Worm (Caenorhabditis elegans) whole organism, L3 larva: Measurements from ENCODE around the gene irld-8.

Experiments used
- R02D3.7 ChIP-seq: fragments of 150-350 bp; optimal IDR thresholded peaks from 2 replicates; lab custom pipeline; 2014; ENCODE audit warnings: missing biosample characterization, missing genetic modification characterization
- ZK546.5 ChIP-seq: sonication (generic microtip); optimal IDR thresholded peaks from 2 replicates; lab custom pipeline; 2017; ENCODE audit warnings: missing biosample characterization, missing genetic modification characterization
- ama-1 ChIP-seq: fragments of 150-350 bp; optimal IDR thresholded peaks from 2 replicates; lab custom pipeline; 2018
- ceh-16 ChIP-seq: sonication (generic microtip); optimal IDR thresholded peaks from 2 replicates; lab custom pipeline; 2017; ENCODE audit warnings: missing biosample characterization, missing genetic modification characterization
- ceh-28 ChIP-seq: fragments of 150-350 bp; optimal IDR thresholded peaks from 2 replicates; lab custom pipeline; 2014; ENCODE audit warnings: missing biosample characterization, missing genetic modification reagents, missing genetic modification characterization
- ceh-82 ChIP-seq: fragments of 150-350 bp; optimal IDR thresholded peaks from 2 replicates; lab custom pipeline; 2014; ENCODE audit warnings: missing biosample characterization, missing genetic modification characterization
- ceh-9 ChIP-seq: sonication (generic microtip); optimal IDR thresholded peaks from 2 replicates; lab custom pipeline; 2018; ENCODE audit warnings: missing biosample characterization, missing genetic modification characterization
- daf-12 ChIP-seq: fragments of 150-350 bp; optimal IDR thresholded peaks from 2 replicates; lab custom pipeline; 2014; ENCODE audit warnings: missing biosample characterization, missing genetic modification reagents, missing genetic modification characterization
- egl-27 ChIP-seq: sonication (generic microtip); optimal IDR thresholded peaks from 4 replicates; lab custom pipeline; 2017; ENCODE audit warnings: missing biosample characterization, missing genetic modification reagents, missing genetic modification characterization
- egl-5 ChIP-seq: fragments of 150-350 bp; optimal IDR thresholded peaks from 2 replicates; lab custom pipeline; 2017; ENCODE audit warnings: missing biosample characterization, missing genetic modification reagents, missing genetic modification characterization, inconsistent platforms
- elt-1 ChIP-seq: fragments of 150-350 bp; optimal IDR thresholded peaks from 2 replicates; lab custom pipeline; 2014; ENCODE audit warnings: missing biosample characterization, missing genetic modification characterization
- elt-2 ChIP-seq: sonication (generic microtip); optimal IDR thresholded peaks from 2 replicates; lab custom pipeline; 2016; ENCODE audit warnings: missing genetic modification reagents, mild to moderate bottlenecking, missing genetic modification characterization, missing compliant biosample characterization
- elt-3 ChIP-seq, 3 experiments: fragments of 150-350 bp in 1 of 3; sonication (generic microtip) in 2 of 3; optimal IDR thresholded peaks; 2 replicates in 2 of 3; 4 replicates in 1 of 3; lab custom pipeline; 2014 to 2017; ENCODE audit warnings: missing biosample characterization in 3 of 3, missing genetic modification characterization in 3 of 3
- fkh-10 ChIP-seq: sonication (generic microtip); optimal IDR thresholded peaks from 2 replicates; lab custom pipeline; 2017; ENCODE audit warnings: missing biosample characterization, missing genetic modification reagents, missing genetic modification characterization
- fos-1 ChIP-seq: fragments of 150-350 bp; optimal IDR thresholded peaks from 2 replicates; lab custom pipeline; 2014; ENCODE audit warnings: missing biosample characterization, missing genetic modification characterization
- hmg-11 ChIP-seq: sonication (generic microtip); optimal IDR thresholded peaks from 2 replicates; lab custom pipeline; 2016; ENCODE audit warnings: missing genetic modification characterization, missing compliant biosample characterization
- jun-1 ChIP-seq: fragments of 150-350 bp; optimal IDR thresholded peaks from 2 replicates; lab custom pipeline; 2014; ENCODE audit warnings: missing biosample characterization, missing genetic modification reagents, missing genetic modification characterization
- lin-15B ChIP-seq: fragments of 150-350 bp; optimal IDR thresholded peaks from 2 replicates; lab custom pipeline; 2014; ENCODE audit warnings: missing biosample characterization, missing genetic modification characterization
- lin-39 ChIP-seq: fragments of 150-350 bp; optimal IDR thresholded peaks from 2 replicates; lab custom pipeline; 2018; ENCODE audit warnings: missing biosample characterization, missing genetic modification reagents, missing genetic modification characterization
- lsy-12 ChIP-seq: sonication (generic microtip); optimal IDR thresholded peaks from 2 replicates; lab custom pipeline; 2016; ENCODE audit warnings: mild to moderate bottlenecking, missing genetic modification characterization, missing compliant biosample characterization
- mml-1 ChIP-seq: fragments of 150-350 bp; sonication (generic microtip); optimal IDR thresholded peaks from 3 replicates; lab custom pipeline; 2014; ENCODE audit warnings: missing biosample characterization, missing genetic modification characterization
- nfya-1 ChIP-seq: sonication (generic microtip); optimal IDR thresholded peaks from 2 replicates; lab custom pipeline; 2017; ENCODE audit warnings: missing genetic modification characterization, mild to moderate bottlenecking, missing compliant biosample characterization, antibody characterized with exemption, moderate library complexity; ENCODE audit not compliant: insufficient read depth
- nhr-11 ChIP-seq: fragments of 150-350 bp; optimal IDR thresholded peaks from 2 replicates; lab custom pipeline; 2014; ENCODE audit warnings: missing biosample characterization, missing genetic modification characterization
- nhr-12 ChIP-seq: fragments of 150-350 bp; optimal IDR thresholded peaks from 2 replicates; lab custom pipeline; 2014; ENCODE audit warnings: missing biosample characterization, missing genetic modification characterization
- nhr-23 ChIP-seq: fragments of 150-350 bp; optimal IDR thresholded peaks from 2 replicates; lab custom pipeline; 2014; ENCODE audit warnings: missing biosample characterization, missing genetic modification reagents, missing genetic modification characterization
- nhr-237 ChIP-seq: fragments of 150-350 bp; optimal IDR thresholded peaks from 2 replicates; lab custom pipeline; 2014; ENCODE audit warnings: missing biosample characterization, missing genetic modification characterization
- nhr-25 ChIP-seq: sonication (generic microtip); optimal IDR thresholded peaks from 2 replicates; lab custom pipeline; 2017; ENCODE audit warnings: missing biosample characterization, missing genetic modification characterization
- nhr-43 ChIP-seq: sonication (generic microtip); optimal IDR thresholded peaks from 2 replicates; lab custom pipeline; 2016; ENCODE audit warnings: mild to moderate bottlenecking, missing genetic modification characterization, missing compliant biosample characterization; ENCODE audit not compliant: poor library complexity, severe bottlenecking
- nhr-67 ChIP-seq: fragments of 150-350 bp; optimal IDR thresholded peaks from 2 replicates; lab custom pipeline; 2014; ENCODE audit warnings: missing biosample characterization, missing genetic modification characterization
- nhr-76 ChIP-seq: fragments of 150-350 bp; sonication (generic microtip); optimal IDR thresholded peaks from 5 replicates; lab custom pipeline; 2014; ENCODE audit warnings: missing biosample characterization, missing genetic modification characterization
- nhr-77 ChIP-seq: fragments of 150-350 bp; optimal IDR thresholded peaks from 2 replicates; lab custom pipeline; 2014; ENCODE audit warnings: missing biosample characterization, missing genetic modification characterization
- pha-4 ChIP-seq: fragments of 150-350 bp; optimal IDR thresholded peaks from 2 replicates; lab custom pipeline; 2014; ENCODE audit warnings: missing biosample characterization, missing genetic modification reagents, missing genetic modification characterization
- pqm-1 ChIP-seq: fragments of 150-350 bp; optimal IDR thresholded peaks from 2 replicates; lab custom pipeline; 2017; ENCODE audit warnings: missing biosample characterization, missing genetic modification characterization, inconsistent platforms
- sea-2 ChIP-seq: fragments of 150-350 bp; sonication (generic microtip); optimal IDR thresholded peaks from 4 replicates; lab custom pipeline; 2014; ENCODE audit warnings: missing biosample characterization, missing genetic modification reagents, missing genetic modification characterization
- skn-1 ChIP-seq: fragments of 150-350 bp; optimal IDR thresholded peaks from 2 replicates; lab custom pipeline; 2014; ENCODE audit warnings: missing biosample characterization, missing genetic modification characterization
- snpc-4 ChIP-seq: fragments of 150-350 bp; optimal IDR thresholded peaks from 2 replicates; lab custom pipeline; 2014; ENCODE audit warnings: missing biosample characterization, missing genetic modification characterization
- tbx-2 ChIP-seq: sonication (generic microtip); optimal IDR thresholded peaks from 2 replicates; lab custom pipeline; 2016; ENCODE audit warnings: mild to moderate bottlenecking, missing genetic modification characterization, missing compliant biosample characterization
- unc-39 ChIP-seq: sonication (generic microtip); optimal IDR thresholded peaks from 4 replicates; lab custom pipeline; 2017; ENCODE audit warnings: missing biosample characterization, missing genetic modification characterization
- unc-62 ChIP-seq: fragments of 150-350 bp; sonication (generic microtip); optimal IDR thresholded peaks from 4 replicates; lab custom pipeline; 2014; ENCODE audit warnings: missing biosample characterization, missing genetic modification reagents, missing genetic modification characterization
- zag-1 ChIP-seq: fragments of 150-350 bp; optimal IDR thresholded peaks from 2 replicates; lab custom pipeline; 2014; ENCODE audit warnings: missing biosample characterization, missing genetic modification characterization
- ztf-11 ChIP-seq: fragments of 150-350 bp; optimal IDR thresholded peaks from 2 replicates; lab custom pipeline; 2014; ENCODE audit warnings: missing biosample characterization, missing genetic modification characterization
- ztf-4 ChIP-seq: fragments of 150-350 bp; optimal IDR thresholded peaks from 2 replicates; lab custom pipeline; 2014; ENCODE audit warnings: missing biosample characterization, missing genetic modification characterization

irld-8 gene

DNA sequence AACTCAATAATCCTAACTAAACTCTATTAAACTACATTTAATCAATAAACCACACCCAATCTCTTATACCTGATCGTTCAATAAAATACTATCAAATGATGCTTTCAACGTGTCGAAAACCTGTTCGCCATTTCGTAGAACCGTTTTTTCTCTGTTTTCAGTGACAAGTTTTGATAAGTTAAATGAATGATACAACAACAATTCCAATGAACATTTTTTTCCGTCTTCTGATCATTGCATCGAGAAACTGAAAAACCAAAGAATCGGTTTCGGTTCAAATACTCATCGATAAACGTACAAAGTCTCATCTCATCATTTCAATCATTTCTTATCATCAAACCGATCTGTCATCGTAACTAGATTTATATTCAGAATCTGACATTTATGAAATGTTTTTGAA lies 12.4 kb upstream of the irld-8 start:
- no peak for TF ChIP-seq nhr-237 (tag; lab: Kevin White, UChicago)
- TF ChIP-seq nhr-23 (tag; lab: Kevin White, UChicago): peak; percentile 17
- TF ChIP-seq nhr-43: peak; percentile 66
- peak in 1 of 3 experiments; percentile 16 for TF ChIP-seq elt-3 (tag; optimal IDR thresholded peaks at IDR 0.05; lab: Kevin White, UChicago)

- TF ChIP-seq lin-39 (tag; lab: Kevin White, UChicago) (no peak), daf-12 (tag; lab: Kevin White, UChicago) (no peak), ztf-11 (tag; lab: Kevin White, UChicago) (no peak), ZK546.5 (tag; lab: Kevin White, UChicago) (no peak), sea-2 (GFP tag; lab: Kevin White, UChicago) (no peak), zag-1 (tag; lab: Kevin White, UChicago) (no peak), nhr-25 (tag; lab: Kevin White, UChicago) (no peak), egl-27 (tag; lab: Kevin White, UChicago) (no peak), nhr-11 (tag; lab: Kevin White, UChicago) (no peak), fos-1 (tag; lab: Kevin White, UChicago) (no peak), egl-5 (tag; lab: Kevin White, UChicago) (no peak), nhr-77 (tag; lab: Kevin White, UChicago) (no peak), nhr-23 (tag; lab: Kevin White, UChicago) (no peak), elt-2 (tag; lab: Kevin White, UChicago) (no peak), R02D3.7 (tag; lab: Kevin White, UChicago) (no peak), skn-1 (tag; lab: Kevin White, UChicago) (no peak)
These were observed 10.5 kb upstream of the irld-8 start for ce11 chrIV:8105083-8105482.

- no peak for TF ChIP-seq nhr-67
- no peak for TF ChIP-seq elt-2 (tag; lab: Kevin White, UChicago)
- no peak for TF ChIP-seq nfya-1
- TF ChIP-seq mml-1: no peak
- no peak for TF ChIP-seq nhr-12 (tag; lab: Kevin White, UChicago)
- no peak for TF ChIP-seq egl-5 (tag; lab: Kevin White, UChicago)
- no peak for TF ChIP-seq lin-39 (tag; lab: Kevin White, UChicago)
- TF ChIP-seq ceh-82: no peak
- TF ChIP-seq nhr-11 (tag; lab: Kevin White, UChicago): no peak
- TF ChIP-seq nhr-43: no peak
- no peak for TF ChIP-seq hmg-11
- TF ChIP-seq tbx-2: no peak
- TF ChIP-seq ama-1 (lab: Kevin White, UChicago): no peak
- TF ChIP-seq, all 47 proteins: peak for 0
These were observed 8.1 kb upstream of the irld-8 start, which contains the start of gene rabs-5 for ce11 chrIV:8107502-8107901. TSS of gene rabs-5 (minus strand) at chrIV:8107602.

ce11 chrIV:8112187-8112586 lies 3.4 kb upstream of the irld-8 start, which contains the start of gene Y42H9AR.4:
TSS of gene Y42H9AR.4 (minus strand) at chrIV:8112218.
- TF ChIP-seq ztf-4 (tag; lab: Kevin White, UChicago) (no peak), egl-27 (tag; lab: Kevin White, UChicago) (no peak), unc-62 (no peak), ceh-16 (tag; lab: Kevin White, UChicago) (no peak), egl-5 (tag; lab: Kevin White, UChicago) (peak; percentile 45), R02D3.7 (tag; lab: Kevin White, UChicago) (no peak), elt-3 (tag; optimal IDR thresholded peaks at IDR 0.05; lab: Kevin White, UChicago) (no peak), ceh-82 (no peak), elt-2 (tag; lab: Kevin White, UChicago) (peak; percentile 39), ama-1 (lab: Kevin White, UChicago) (no peak), ceh-28 (tag; lab: Kevin White, UChicago) (peak; percentile 17), lin-15B (no peak), skn-1 (tag; lab: Kevin White, UChicago) (no peak), elt-1 (tag; lab: Kevin White, UChicago) (no peak), nhr-76 (tag; lab: Kevin White, UChicago) (no peak), fkh-10 (GFP tag; lab: Kevin White, UChicago) (no peak), nhr-43 (peak; percentile 27), ZK546.5 (tag; lab: Kevin White, UChicago) (no peak), unc-39 (tag; lab: Kevin White, UChicago) (no peak), sea-2 (GFP tag; lab: Kevin White, UChicago) (no peak), hmg-11 (peak; percentile 40), pha-4 (peak; percentile 33), nhr-23 (tag; lab: Kevin White, UChicago) (peak; percentile 30), jun-1 (tag; lab: Kevin White, UChicago) (no peak), ceh-9 (no peak), daf-12 (tag; lab: Kevin White, UChicago) (no peak), lsy-12 (tag; lab: Kevin White, UChicago) (no peak), tbx-2 (no peak), pqm-1 (tag; lab: Kevin White, UChicago) (peak; percentile 18), nfya-1 (peak; percentile 45), zag-1 (tag; lab: Kevin White, UChicago) (no peak), nhr-77 (tag; lab: Kevin White, UChicago) (no peak), snpc-4 (tag; lab: Kevin White, UChicago) (peak; percentile 62)
- TF ChIP-seq, all 47 proteins: peak for 10
